Worm (Caenorhabditis elegans): Measurements from ENCODE around the gene srz-96.

ce11 chrV:17211989-17212731, 13.1 kb downstream of the srz-96 start, which contains the start of gene srh-236:
- no peak for TF ChIP-seq unc-130 (tag; optimal IDR thresholded peaks at IDR 0.05)
- TF ChIP-seq tbx-2 (tag; optimal IDR thresholded peaks at IDR 0.05): no peak
- TF ChIP-seq snpc-4 (tag; optimal IDR thresholded peaks at IDR 0.05): no peak
- TF ChIP-seq aha-1 (tag; optimal IDR thresholded peaks at IDR 0.05): no peak
- no peak for TF ChIP-seq fkh-10 (GFP tag; optimal IDR thresholded peaks at IDR 0.05)
- TF ChIP-seq dpl-1 (GFP tag; optimal IDR thresholded peaks at IDR 0.05): no peak
- TF ChIP-seq lir-3 (tag; optimal IDR thresholded peaks at IDR 0.05; ENCODE audit: poor library complexity): no peak
- TF ChIP-seq aly-2 (tag; optimal IDR thresholded peaks at IDR 0.05): no peak
- no peak for TF ChIP-seq nhr-28 (tag; optimal IDR thresholded peaks at IDR 0.05)
- no peak for TF ChIP-seq ama-1 (optimal IDR thresholded peaks at IDR 0.05)
- TF ChIP-seq sox-4 (tag; optimal IDR thresholded peaks at IDR 0.05): no peak
- no peak for TF ChIP-seq fkh-4 (tag; optimal IDR thresholded peaks at IDR 0.05; ENCODE audit: borderline replicate concordance)
- TF ChIP-seq mep-1 (tag; optimal IDR thresholded peaks at IDR 0.05): no peak
- no peak for TF ChIP-seq efl-3 (GFP tag; optimal IDR thresholded peaks at IDR 0.05)
